Worm (Caenorhabditis elegans): Measurements from ENCODE around the gene F37C12.18.

ce11 chrIII:7165816-7166229 is 29.4 kb downstream of the F37C12.18 start:
- TF ChIP-seq ref-1 (GFP tag; conservative IDR thresholded peaks at IDR 0.05) (no peak), cog-1 (tag; optimal IDR thresholded peaks at IDR 0.05) (no peak), flt-1 (GFP tag; IDR thresholded peaks at IDR 0.05) (no peak)

Data from whole organism, midembryonic.